Worm (Caenorhabditis elegans) whole organism, late embryonic: ENCODE results near the gene B0035.13.

Experiments
- ahr-1 ChIP-seq: sonication (generic microtip); optimal IDR thresholded peaks from 2 replicates; lab custom pipeline; 2016; ENCODE audit warnings: missing genetic modification characterization, missing compliant biosample characterization
- dve-1 ChIP-seq: sonication (generic microtip); optimal IDR thresholded peaks from 2 replicates; lab custom pipeline; 2017; ENCODE audit warnings: antibody characterized with exemption, mild to moderate bottlenecking, missing genetic modification characterization, missing compliant biosample characterization
- ets-4 ChIP-seq: sonication (generic microtip); optimal IDR thresholded peaks from 2 replicates; lab custom pipeline; 2016; ENCODE audit warnings: missing genetic modification characterization, missing compliant biosample characterization
- hlh-13 ChIP-seq: fragments of 200-800 bp; sonication (Bioruptor generic); optimal IDR thresholded peaks from 2 replicates; lab custom pipeline; 2018; ENCODE audit warnings: mild to moderate bottlenecking, missing genetic modification characterization, missing compliant biosample characterization
- hlh-6 ChIP-seq: sonication (generic microtip); optimal IDR thresholded peaks from 2 replicates; lab custom pipeline; 2016; ENCODE audit warnings: missing genotype, missing genetic modification characterization, missing compliant biosample characterization
- lim-6 ChIP-seq: sonication (generic microtip); optimal IDR thresholded peaks from 2 replicates; lab custom pipeline; 2016; ENCODE audit warnings: missing genetic modification characterization, missing compliant biosample characterization
- pax-1 ChIP-seq: fragments of 150-350 bp; optimal IDR thresholded peaks from 2 replicates; lab custom pipeline; 2014; ENCODE audit warnings: missing biosample characterization, missing genetic modification characterization
- tbx-2 ChIP-seq: sonication (generic microtip); optimal IDR thresholded peaks from 2 replicates; lab custom pipeline; 2016; ENCODE audit warnings: missing genetic modification characterization, missing compliant biosample characterization

ce11 chrIV:11316106-11316505 lies 9.6 kb upstream of the B0035.13 start:
- no peak for TF ChIP-seq tbx-2 (tag; lab: Kevin White, UChicago)
- no peak for TF ChIP-seq pax-1 (tag; lab: Kevin White, UChicago)
- no peak for TF ChIP-seq ets-4 (tag; lab: Kevin White, UChicago)
- no peak for TF ChIP-seq lim-6 (tag; lab: Kevin White, UChicago)
- no peak for TF ChIP-seq hlh-13 (GFP tag; lab: Kevin White, UChicago)
- no peak for TF ChIP-seq ahr-1 (tag; lab: Kevin White, UChicago)
- TF ChIP-seq dve-1: no peak
- no peak for TF ChIP-seq hlh-6
